Worm (Caenorhabditis elegans): ENCODE data around the gene Y81G3A.4.

- TF ChIP-seq nhr-77 (tag; optimal IDR thresholded peaks at IDR 0.05): no peak
- no peak for TF ChIP-seq nfya-1 (tag; optimal IDR thresholded peaks at IDR 0.05; ENCODE audit: insufficient read depth)
Measured at ce11 chrII:13050050-13050449, 41.2 kb upstream of the Y81G3A.4 start.
